Worm (Caenorhabditis elegans) whole organism, L1 larva: ENCODE data around the gene F38B7.10.

Experiments
- aly-2 ChIP-seq: fragments of 150-350 bp; optimal IDR thresholded peaks from 2 replicates; lab custom pipeline; 2014; ENCODE audit warnings: missing biosample characterization, missing genetic modification characterization
- ama-1 ChIP-seq: fragments of 150-350 bp; optimal IDR thresholded peaks from 2 replicates; lab custom pipeline; 2014
- blmp-1 ChIP-seq: fragments of 150-350 bp; optimal IDR thresholded peaks from 2 replicates; lab custom pipeline; 2014; ENCODE audit warnings: missing biosample characterization, missing genetic modification characterization
- elt-3 ChIP-seq, 6 experiments: fragments of 150-350 bp in 1 of 6; sonication (generic microtip); optimal IDR thresholded peaks; 2 replicates each; lab custom pipeline; 2017 to 2018; ENCODE audit warnings: missing biosample characterization in 6 of 6, missing genetic modification characterization in 6 of 6, inconsistent platforms in 1 of 6
- fkh-10 ChIP-seq: sonication (generic microtip); optimal IDR thresholded peaks from 2 replicates; lab custom pipeline; 2017; ENCODE audit warnings: missing biosample characterization, missing genetic modification reagents, missing genetic modification characterization
- lin-39 ChIP-seq: fragments of 150-350 bp; optimal IDR thresholded peaks from 2 replicates; lab custom pipeline; 2014; ENCODE audit warnings: missing biosample characterization, missing genetic modification reagents, missing genetic modification characterization
- mab-9 ChIP-seq: fragments of 200-800 bp; sonication (Bioruptor generic); IDR thresholded peaks from 2 replicates; pipeline ENCODE4 v1.3.6; 2022; ENCODE audit warnings: missing genetic modification reagents, missing genetic modification characterization, missing compliant biosample characterization
- nhr-11 ChIP-seq: fragments of 150-350 bp; optimal IDR thresholded peaks from 2 replicates; lab custom pipeline; 2014; ENCODE audit warnings: missing biosample characterization, missing genetic modification characterization
- nhr-76 ChIP-seq: sonication (generic microtip); optimal IDR thresholded peaks from 2 replicates; lab custom pipeline; 2017; ENCODE audit warnings: missing biosample characterization, missing genetic modification characterization
- pqm-1 ChIP-seq: sonication (generic microtip); optimal IDR thresholded peaks from 3 replicates; lab custom pipeline; 2017; ENCODE audit warnings: missing biosample characterization, missing genetic modification characterization
- skn-1 ChIP-seq: fragments of 150-350 bp; optimal IDR thresholded peaks from 2 replicates; lab custom pipeline; 2014; ENCODE audit warnings: missing biosample characterization, missing genetic modification characterization
- sptf-1 ChIP-seq: fragments of 150-350 bp; optimal IDR thresholded peaks from 2 replicates; lab custom pipeline; 2014; ENCODE audit warnings: missing biosample characterization, missing genetic modification characterization
- unc-62 ChIP-seq: fragments of 150-350 bp; optimal IDR thresholded peaks from 2 replicates; lab custom pipeline; 2014; ENCODE audit warnings: missing biosample characterization, missing genetic modification reagents, missing genetic modification characterization
- zag-1 ChIP-seq: fragments of 150-350 bp; optimal IDR thresholded peaks from 2 replicates; lab custom pipeline; 2014; ENCODE audit warnings: missing biosample characterization, missing genetic modification characterization

- no peak for TF ChIP-seq pqm-1 (tag; lab: Kevin White, UChicago)
- TF ChIP-seq nhr-76 (tag; lab: Kevin White, UChicago), result peak; percentile 43
- TF ChIP-seq nhr-11 (tag; lab: Kevin White, UChicago), result peak; percentile 81
- no peak for TF ChIP-seq unc-62 (GFP tag; lab: Kevin White, UChicago)
- peak; percentile 67 for TF ChIP-seq mab-9
- TF ChIP-seq blmp-1 (tag; lab: Kevin White, UChicago), result peak; percentile 84
- TF ChIP-seq elt-3 (tag; optimal IDR thresholded peaks at IDR 0.05; lab: Kevin White, UChicago), result peak in 2 of 6 experiments; percentile 79 to 80
- TF ChIP-seq aly-2, result peak; percentile 87
- peak; percentile 91 for TF ChIP-seq lin-39 (tag; lab: Kevin White, UChicago)
- TF ChIP-seq fkh-10 (GFP tag; lab: Kevin White, UChicago), result peak; percentile 71
- TF ChIP-seq sptf-1 (tag; lab: Kevin White, UChicago), result no peak
- no peak for TF ChIP-seq zag-1
- TF ChIP-seq ama-1 (lab: Kevin White, UChicago), result peak; percentile 13
- TF ChIP-seq skn-1 (tag; lab: Kevin White, UChicago), result peak; percentile 92
These were observed 23.9 kb upstream of the F38B7.10 start, which contains the start of gene pafo-1 for ce11 chrV:11521448-11521847.
